Worm (Caenorhabditis elegans) whole organism, L3 larva: Measurements from ENCODE around the gene R11G1.11.

Source experiments
- ama-1 ChIP-seq: fragments of 150-350 bp; optimal IDR thresholded peaks from 2 replicates; lab custom pipeline; 2018
- mdl-1 ChIP-seq: fragments of 150-350 bp; optimal IDR thresholded peaks from 2 replicates; lab custom pipeline; 2014; ENCODE audit warnings: missing biosample characterization, missing genetic modification characterization
- nhr-11 ChIP-seq: fragments of 150-350 bp; optimal IDR thresholded peaks from 2 replicates; lab custom pipeline; 2014; ENCODE audit warnings: missing biosample characterization, missing genetic modification characterization

DNA sequence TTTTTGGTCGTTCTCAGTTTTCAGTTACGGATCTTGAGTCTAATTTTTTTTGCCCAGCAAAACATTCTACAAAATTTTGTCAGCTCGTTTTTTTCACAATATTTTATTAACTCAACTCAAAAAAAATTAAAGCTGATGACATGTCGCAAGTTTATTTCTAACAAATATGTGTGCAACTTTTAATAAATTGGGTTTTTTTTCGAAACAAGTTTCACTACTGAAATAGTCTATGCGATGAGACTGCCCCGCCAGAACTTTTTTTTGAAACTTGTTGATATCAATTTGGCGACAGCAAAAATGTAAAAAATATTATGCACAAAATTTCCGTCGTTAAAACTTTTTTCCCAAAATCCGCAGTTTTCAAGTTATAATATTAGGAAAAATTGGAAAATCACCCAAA is 31.6 kb upstream of the R11G1.11 start, which contains the start of gene C18B2.2:
- TF ChIP-seq ama-1 (lab: Kevin White, UChicago) (no peak), mdl-1 (tag; lab: Kevin White, UChicago) (no peak), nhr-11 (no peak)
